Fruit fly (Drosophila melanogaster) S2 (cell line): ENCODE measurements around the gene CG7304.

Experiments
- CG8478 ChIP-seq: fragments of >200 bp; optimal IDR thresholded peaks from 2 replicates; lab custom pipeline; 2018
- CTCF ChIP-seq, 2 experiments: fragments of >200 bp; optimal IDR thresholded peaks; 2 replicates each; lab custom pipeline; 2018

DNA sequence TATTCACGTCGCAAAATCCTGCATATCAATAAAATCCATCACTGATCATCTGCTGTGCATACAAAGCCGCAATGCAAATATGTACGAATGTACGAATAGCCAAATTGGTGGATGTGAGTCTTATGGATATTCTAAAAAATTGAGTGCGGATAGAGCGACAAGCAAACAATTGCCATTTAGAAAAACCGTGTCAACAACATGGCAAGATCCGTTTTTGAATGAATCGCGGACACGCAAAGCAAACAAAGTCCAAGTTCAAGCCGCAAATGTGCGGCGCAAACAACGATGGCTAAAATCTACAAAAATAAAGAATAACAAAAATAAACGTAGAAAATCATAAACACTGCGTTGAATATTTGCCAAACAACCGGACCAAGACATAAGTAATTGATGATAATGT is 10.0 kb downstream of the CG7304 start:
- TF ChIP-seq CG8478 = no peak
- TF ChIP-seq CTCF (optimal IDR thresholded peaks at IDR 0.05; lab: Kevin White, UChicago) = no peak
